Fruit fly (Drosophila melanogaster) whole organism, wandering third instar larva: ENCODE results near the gene kra.

Experiments used
- Abd-B ChIP-seq: fragments of >200 bp; optimal IDR thresholded peaks from 2 replicates; lab custom pipeline; 2017; ENCODE audit warnings: missing biosample characterization, missing genetic modification characterization
- CG32264 ChIP-seq: fragments of 200-800 bp; sonication (Bioruptor generic); optimal IDR thresholded peaks from 2 replicates; lab custom pipeline; 2016; ENCODE audit warnings: missing biosample characterization, missing genetic modification characterization
- CG9705 ChIP-seq: fragments of 200-800 bp; sonication (Bioruptor generic); optimal IDR thresholded peaks from 2 replicates; lab custom pipeline; 2018; ENCODE audit warnings: missing biosample characterization, mild to moderate bottlenecking, missing genetic modification characterization
- CrebA ChIP-seq: fragments of 200-800 bp; sonication (Bioruptor generic); optimal IDR thresholded peaks from 2 replicates; lab custom pipeline; 2016; ENCODE audit warnings: missing biosample characterization, mild to moderate bottlenecking, missing genetic modification characterization, borderline replicate concordance
- Dfd ChIP-seq: fragments of >200 bp; optimal IDR thresholded peaks from 2 replicates; lab custom pipeline; 2017; ENCODE audit warnings: missing biosample characterization, missing genetic modification characterization
- Dif ChIP-seq: fragments of 200-275, 200-300 bp; sonication (Bioruptor generic); optimal IDR thresholded peaks from 2 replicates; lab custom pipeline; 2018; ENCODE audit warnings: missing biosample characterization, missing genetic modification characterization; ENCODE audit not compliant: partially characterized antibody
- GATAd ChIP-seq: sonication (Bioruptor generic); optimal IDR thresholded peaks from 2 replicates; lab custom pipeline; 2016; ENCODE audit warnings: missing biosample characterization, missing genetic modification characterization
- HLH106 ChIP-seq: fragments of 200-800 bp; optimal IDR thresholded peaks from 3 replicates; lab custom pipeline; 2019; ENCODE audit warnings: missing biosample characterization, mild to moderate bottlenecking, missing genetic modification characterization, moderate library complexity
- Hnf4 ChIP-seq: fragments of 200-800 bp; sonication (Bioruptor generic); optimal IDR thresholded peaks from 2 replicates; lab custom pipeline; 2016; ENCODE audit warnings: missing biosample characterization, mild to moderate bottlenecking, missing genetic modification characterization
- Hr78 ChIP-seq: fragments of >200 bp; optimal IDR thresholded peaks from 2 replicates; lab custom pipeline; 2017; ENCODE audit warnings: missing biosample characterization, missing genetic modification characterization
- Hr83 ChIP-seq: fragments of 200-300 bp; sonication (Bioruptor generic); optimal IDR thresholded peaks from 2 replicates; lab custom pipeline; 2016; ENCODE audit warnings: missing biosample characterization, mild to moderate bottlenecking, missing genetic modification characterization, moderate library complexity; ENCODE audit not compliant: poor library complexity, severe bottlenecking
- Jra ChIP-seq: sonication (Bioruptor generic); optimal IDR thresholded peaks from 2 replicates; lab custom pipeline; 2016; ENCODE audit warnings: missing biosample characterization, missing genetic modification characterization
- Mio ChIP-seq: sonication (Bioruptor generic); optimal IDR thresholded peaks from 2 replicates; lab custom pipeline; 2016; ENCODE audit warnings: missing biosample characterization, missing genetic modification characterization
- Myc ChIP-seq: fragments of >200 bp; optimal IDR thresholded peaks from 2 replicates; lab custom pipeline; 2017
- N ChIP-seq: fragments of >200 bp; optimal IDR thresholded peaks from 2 replicates; lab custom pipeline; 2018; ENCODE audit warnings: missing biosample characterization, missing external identifiers, missing genetic modification characterization
- OdsH ChIP-seq: fragments of 200-800 bp; sonication (Bioruptor generic); optimal IDR thresholded peaks from 2 replicates; lab custom pipeline; 2016; ENCODE audit warnings: missing biosample characterization, mild to moderate bottlenecking, missing genetic modification characterization
- Rel ChIP-seq, 2 experiments: fragments of 200-800 bp; sonication (Bioruptor generic) in 1 of 2; optimal IDR thresholded peaks; 2 replicates in 1 of 2; 3 replicates in 1 of 2; lab custom pipeline; 2016 to 2019; ENCODE audit warnings: mild to moderate bottlenecking in 2 of 2, missing biosample characterization in 2 of 2, missing genetic modification characterization in 2 of 2, moderate library complexity in 1 of 2
- Sp1 ChIP-seq: fragments of 200-800 bp; sonication (Bioruptor generic); optimal IDR thresholded peaks from 3 replicates; lab custom pipeline; 2019; ENCODE audit warnings: missing biosample characterization, mild to moderate bottlenecking, missing genetic modification characterization, moderate library complexity
- Vsx2 ChIP-seq: fragments of 200-300, 225-300 bp; sonication (Bioruptor generic); optimal IDR thresholded peaks from 2 replicates; lab custom pipeline; 2018; ENCODE audit warnings: missing biosample characterization, missing genetic modification characterization; ENCODE audit not compliant: partially characterized antibody
- br ChIP-seq: fragments of 200-800 bp; sonication (Bioruptor generic); optimal IDR thresholded peaks from 2 replicates; lab custom pipeline; 2016; ENCODE audit warnings: missing biosample characterization, missing genetic modification characterization
- brk ChIP-seq: fragments of 200-800 bp; sonication (Bioruptor generic); optimal IDR thresholded peaks from 2 replicates; lab custom pipeline; 2016; ENCODE audit warnings: missing biosample characterization, mild to moderate bottlenecking, missing genetic modification characterization
- dl ChIP-seq, 2 experiments: fragments of 175-275, 200-275 bp in 1 of 2; fragments of 200-275 bp in 1 of 2; sonication (Bioruptor generic); optimal IDR thresholded peaks; lab custom pipeline; 2018; ENCODE audit warnings: mild to moderate bottlenecking in 2 of 2, missing biosample characterization in 2 of 2, missing genetic modification characterization in 2 of 2, moderate library complexity in 2 of 2; ENCODE audit not compliant: partially characterized antibody in 2 of 2, insufficient read depth in 1 of 2
- dmrt93B ChIP-seq: fragments of 200-800 bp; sonication (Bioruptor generic); optimal IDR thresholded peaks from 2 replicates; lab custom pipeline; 2018; ENCODE audit warnings: missing biosample characterization, mild to moderate bottlenecking, missing genetic modification characterization
- dsf ChIP-seq: sonication (Bioruptor generic); optimal IDR thresholded peaks from 2 replicates; lab custom pipeline; 2016; ENCODE audit warnings: missing biosample characterization, missing genetic modification characterization, borderline replicate concordance
- ey ChIP-seq: fragments of 200-800 bp; sonication (Bioruptor generic); optimal IDR thresholded peaks from 2 replicates; lab custom pipeline; 2016; ENCODE audit warnings: missing biosample characterization, missing genetic modification characterization
- foxo ChIP-seq, 2 experiments: fragments of 200-800 bp; sonication (Bioruptor generic); optimal IDR thresholded peaks; 2 replicates in 1 of 2; 3 replicates in 1 of 2; lab custom pipeline; 2016 to 2017; ENCODE audit warnings: missing biosample characterization in 2 of 2, missing genetic modification characterization in 2 of 2
- fru ChIP-seq: fragments of 200-800 bp; sonication (Bioruptor generic); optimal IDR thresholded peaks from 3 replicates; lab custom pipeline; 2016; ENCODE audit warnings: missing biosample characterization, mild to moderate bottlenecking, missing genetic modification characterization
- h ChIP-seq: fragments of 200-800 bp; sonication (Bioruptor generic); optimal IDR thresholded peaks from 3 replicates; lab custom pipeline; 2016; ENCODE audit warnings: missing biosample characterization, mild to moderate bottlenecking, missing genetic modification characterization
- jim ChIP-seq: fragments of 175-275, 200-325 bp; sonication (Bioruptor generic); optimal IDR thresholded peaks from 2 replicates; lab custom pipeline; 2016; ENCODE audit warnings: missing biosample characterization, mild to moderate bottlenecking, missing genetic modification characterization
- lola ChIP-seq: fragments of >200 bp; optimal IDR thresholded peaks from 2 replicates; lab custom pipeline; 2017; ENCODE audit warnings: missing biosample characterization, missing genetic modification characterization
- pan ChIP-seq: fragments of >200 bp; optimal IDR thresholded peaks from 2 replicates; lab custom pipeline; 2017
- psq ChIP-seq: fragments of 200-800 bp; sonication (Bioruptor generic); optimal IDR thresholded peaks from 3 replicates; lab custom pipeline; 2017; ENCODE audit warnings: missing biosample characterization, mild to moderate bottlenecking, missing genetic modification characterization, moderate library complexity
- rgr ChIP-seq: fragments of 200-800 bp; sonication (Bioruptor generic); optimal IDR thresholded peaks from 3 replicates; lab custom pipeline; 2016; ENCODE audit warnings: missing biosample characterization, mild to moderate bottlenecking, missing genetic modification characterization
- sage ChIP-seq: fragments of 200-800 bp; sonication (Bioruptor generic); optimal IDR thresholded peaks from 2 replicates; lab custom pipeline; 2016; ENCODE audit warnings: missing biosample characterization, mild to moderate bottlenecking, missing genetic modification characterization
- sv ChIP-seq: fragments of 200-800 bp; sonication (Bioruptor generic); optimal IDR thresholded peaks from 3 replicates; lab custom pipeline; 2016; ENCODE audit warnings: missing biosample characterization, missing genetic modification characterization
- tai ChIP-seq: sonication (Bioruptor generic); optimal IDR thresholded peaks from 2 replicates; lab custom pipeline; 2016; ENCODE audit warnings: missing biosample characterization, missing genetic modification characterization
- usp ChIP-seq: fragments of >200 bp; optimal IDR thresholded peaks from 2 replicates; lab custom pipeline; 2017; ENCODE audit warnings: missing biosample characterization, missing genetic modification characterization
- woc ChIP-seq: sonication (Bioruptor generic); optimal IDR thresholded peaks from 2 replicates; lab custom pipeline; 2016; ENCODE audit warnings: missing biosample characterization, mild to moderate bottlenecking, missing genetic modification characterization

Gene kra

DNA sequence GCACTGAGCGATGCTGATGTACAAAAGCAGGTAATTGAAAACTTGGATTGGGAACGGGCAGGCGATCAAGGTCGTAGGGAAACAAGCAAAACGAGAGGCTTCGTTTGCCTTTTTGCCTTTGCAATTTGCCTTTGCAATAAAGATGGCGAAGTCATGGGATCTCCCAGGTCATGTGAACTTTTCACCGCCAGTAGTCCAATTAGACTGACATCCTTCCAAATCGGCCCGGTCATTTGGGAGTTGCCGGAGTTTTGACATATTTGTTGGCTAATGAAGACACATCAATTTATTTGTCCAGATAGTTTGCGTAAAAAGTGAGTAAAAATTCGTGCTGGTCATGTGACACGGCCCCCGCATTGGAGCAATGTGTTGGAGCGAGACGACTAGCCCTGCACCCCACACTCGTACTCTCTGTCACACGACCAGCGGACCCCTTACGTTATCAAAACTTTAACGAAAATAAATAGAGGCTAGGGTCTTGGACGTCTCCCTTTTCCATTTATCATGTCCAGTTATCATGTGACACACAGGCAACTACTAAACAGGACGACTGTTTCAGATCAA is 8.8 kb downstream of the kra start:
- TF ChIP-seq Hnf4 (GFP tag; lab: Kevin White, UChicago) (no peak), Rel (GFP tag; optimal IDR thresholded peaks at IDR 0.05; lab: Kevin White, UChicago) (no peak), Rel (tag; optimal IDR thresholded peaks at IDR 0.05; lab: Kevin White, UChicago) (peak; percentile 44)

dm6 chr3R:5591398-5591853 is 9.5 kb downstream of the kra start, which contains the start of the genes noi and Vha26:
Gene noi, minus strand, starts transcription at chr3R:5591459.
Gene Vha26, plus strand, starts transcription at chr3R:5591763.
- no peak for TF ChIP-seq Dfd (GFP tag; lab: Kevin White, UChicago)
- TF ChIP-seq N = peak; percentile 96
- TF ChIP-seq OdsH (GFP tag; lab: Kevin White, UChicago) = no peak
- TF ChIP-seq Jra (GFP tag; lab: Kevin White, UChicago) = no peak
- peak; percentile 17 for TF ChIP-seq sv (GFP tag; lab: Kevin White, UChicago)
- TF ChIP-seq woc (GFP tag; lab: Kevin White, UChicago) = peak; percentile 61
- TF ChIP-seq Sp1 (GFP tag; lab: Kevin White, UChicago) = peak; percentile 19
- peak in 1 of 2 experiments; percentile 25 for TF ChIP-seq foxo (GFP tag; optimal IDR thresholded peaks at IDR 0.05; lab: Kevin White, UChicago)
- no peak for TF ChIP-seq h (GFP tag; lab: Kevin White, UChicago)
- TF ChIP-seq lola (GFP tag; lab: Kevin White, UChicago) = no peak
- no peak for TF ChIP-seq br
- peak; percentile 12 for TF ChIP-seq rgr (GFP tag; lab: Kevin White, UChicago)
- peak; percentile 10 for TF ChIP-seq Abd-B (GFP tag; lab: Kevin White, UChicago)
- TF ChIP-seq GATAd (GFP tag; lab: Kevin White, UChicago) = no peak
- TF ChIP-seq ey = peak; percentile 22
- TF ChIP-seq psq (GFP tag; lab: Kevin White, UChicago) = peak; percentile 17
- no peak for TF ChIP-seq Vsx2 (GFP tag; lab: Kevin White, UChicago)
- no peak for TF ChIP-seq brk (GFP tag; lab: Kevin White, UChicago)
- TF ChIP-seq Rel (GFP tag; optimal IDR thresholded peaks at IDR 0.05; lab: Kevin White, UChicago) = no peak
- TF ChIP-seq Rel (tag; optimal IDR thresholded peaks at IDR 0.05; lab: Kevin White, UChicago) = peak; percentile 24
- peak; percentile 80 for TF ChIP-seq Hr78 (GFP tag; lab: Kevin White, UChicago)
- TF ChIP-seq sage (GFP tag; lab: Kevin White, UChicago) = no peak
- no peak for TF ChIP-seq CrebA (GFP tag; lab: Kevin White, UChicago)
- no peak for TF ChIP-seq dsf
- TF ChIP-seq Hnf4 (GFP tag; lab: Kevin White, UChicago) = no peak
- TF ChIP-seq Dif (GFP tag; lab: Kevin White, UChicago) = no peak
- TF ChIP-seq HLH106 (tag; lab: Kevin White, UChicago) = peak; percentile 60
- TF ChIP-seq dmrt93B (GFP tag; lab: Kevin White, UChicago) = no peak
- no peak for TF ChIP-seq fru
- no peak for TF ChIP-seq Myc (lab: Kevin White, UChicago)
- no peak for TF ChIP-seq jim (GFP tag; lab: Kevin White, UChicago)
- no peak for TF ChIP-seq Hr83 (GFP tag; lab: Kevin White, UChicago)
- TF ChIP-seq Mio = no peak
- TF ChIP-seq CG9705 (GFP tag; lab: Kevin White, UChicago) = peak; percentile 35
- TF ChIP-seq usp (GFP tag; lab: Kevin White, UChicago) = no peak
- TF ChIP-seq pan (lab: Kevin White, UChicago) = no peak
- TF ChIP-seq dl (GFP tag; optimal IDR thresholded peaks at IDR 0.05; lab: Kevin White, UChicago; ENCODE audit: insufficient read depth in 1 of 2, partially characterized antibody in 2 of 2) = no peak
- TF ChIP-seq tai (GFP tag; lab: Kevin White, UChicago) = no peak
- TF ChIP-seq CG32264 = peak; percentile 4
